Fruit fly (Drosophila melanogaster) whole organism, embryonic: ENCODE results near the gene eIF1.

Source experiments
- Adf1 ChIP-seq: fragments of 200-800 bp; sonication (Bioruptor generic); IDR thresholded peaks from 2 replicates; pipeline ENCODE4 v1.3.6; 2022; ENCODE audit warnings: missing biosample characterization, missing genetic modification characterization
- Atf3 ChIP-seq: fragments of 200-800 bp; sonication (Bioruptor generic); optimal IDR thresholded peaks from 3 replicates; lab custom pipeline; 2016; ENCODE audit warnings: missing biosample characterization, missing genetic modification characterization
- CG10654 ChIP-seq: fragments of 200-800 bp; sonication (Bioruptor generic); optimal IDR thresholded peaks from 2 replicates; lab custom pipeline; 2016; ENCODE audit warnings: missing biosample characterization, missing genetic modification characterization
- CG14965 ChIP-seq: fragments of 200-800 bp; sonication (Bioruptor generic); optimal IDR thresholded peaks from 2 replicates; lab custom pipeline; 2016; ENCODE audit warnings: missing biosample characterization, missing genetic modification characterization, borderline replicate concordance
- CG15479 ChIP-seq: fragments of 200-800 bp; sonication (Bioruptor generic); optimal IDR thresholded peaks from 3 replicates; lab custom pipeline; 2019; ENCODE audit warnings: missing biosample characterization, mild to moderate bottlenecking, missing genetic modification characterization, moderate library complexity
- CG1647 ChIP-seq: fragments of 200-800 bp; sonication (Bioruptor generic); optimal IDR thresholded peaks from 3 replicates; lab custom pipeline; 2016; ENCODE audit warnings: missing biosample characterization, missing genetic modification characterization
- CG16815 ChIP-seq: fragments of 200-800 bp; sonication (Bioruptor generic); optimal IDR thresholded peaks from 3 replicates; lab custom pipeline; 2017; ENCODE audit warnings: missing biosample characterization, mild to moderate bottlenecking, missing genetic modification characterization
- CG17359 ChIP-seq: fragments of 200-800 bp; sonication (Bioruptor generic); optimal IDR thresholded peaks from 3 replicates; lab custom pipeline; 2018; ENCODE audit warnings: missing biosample characterization, mild to moderate bottlenecking, missing genetic modification characterization, moderate library complexity
- CG18476 ChIP-seq: fragments of 200-800 bp; sonication (Bioruptor generic); optimal IDR thresholded peaks from 2 replicates; lab custom pipeline; 2016; ENCODE audit warnings: missing biosample characterization, mild to moderate bottlenecking, missing genetic modification characterization
- CG18619 ChIP-seq: fragments of 200-800 bp; sonication (Bioruptor generic); optimal IDR thresholded peaks from 3 replicates; lab custom pipeline; 2017; ENCODE audit warnings: missing biosample characterization, mild to moderate bottlenecking, missing genetic modification characterization
- CG18764 ChIP-seq: fragments of 200-800 bp; sonication (Bioruptor generic); optimal IDR thresholded peaks from 3 replicates; lab custom pipeline; 2016; ENCODE audit warnings: missing biosample characterization, missing genetic modification characterization
- CG2129 ChIP-seq: fragments of 200-800 bp; sonication (Bioruptor generic); IDR thresholded peaks from 2 replicates; pipeline ENCODE4 v1.3.6; 2022; ENCODE audit warnings: missing biosample characterization, missing genetic modification characterization; ENCODE audit not compliant: partially characterized antibody
- CG30403 ChIP-seq: fragments of 200-800 bp; sonication (Bioruptor generic); optimal IDR thresholded peaks from 3 replicates; lab custom pipeline; 2016; ENCODE audit warnings: missing biosample characterization, missing genetic modification characterization
- CG6813 ChIP-seq: fragments of 200-800 bp; sonication (Bioruptor generic); optimal IDR thresholded peaks from 2 replicates; lab custom pipeline; 2017; ENCODE audit warnings: missing biosample characterization, missing genetic modification characterization, mild to moderate bottlenecking, moderate library complexity, missing genetic modification reagents
- CG8765 ChIP-seq: fragments of 200-800 bp; sonication (Bioruptor generic); IDR thresholded peaks from 2 replicates; pipeline ENCODE4 v1.3.6; 2022; ENCODE audit warnings: missing biosample characterization, missing genetic modification characterization
- CG8924 ChIP-seq: fragments of 200-800 bp; optimal IDR thresholded peaks from 3 replicates; lab custom pipeline; 2019; ENCODE audit warnings: missing biosample characterization, mild to moderate bottlenecking, missing genetic modification characterization, moderate library complexity
- CG9215 ChIP-seq: fragments of 200-800 bp; sonication (Bioruptor generic); IDR thresholded peaks from 2 replicates; pipeline ENCODE4 v1.3.6; 2022; ENCODE audit warnings: missing biosample characterization, missing genetic modification characterization
- CG9932 ChIP-seq: fragments of 200-800 bp; sonication (Bioruptor generic); IDR thresholded peaks from 2 replicates; pipeline ENCODE4 v1.3.6; 2022; ENCODE audit warnings: missing biosample characterization, missing genetic modification characterization
- Deaf1 ChIP-seq: fragments of 200-800 bp; optimal IDR thresholded peaks from 3 replicates; lab custom pipeline; 2019; ENCODE audit warnings: missing biosample characterization, mild to moderate bottlenecking, missing genetic modification characterization, moderate library complexity
- Dip3 ChIP-seq: fragments of 200-800 bp; sonication (Bioruptor generic); optimal IDR thresholded peaks from 3 replicates; lab custom pipeline; 2016; ENCODE audit warnings: missing biosample characterization, missing genetic modification characterization
- Doc3 ChIP-seq: fragments of 200-800 bp; sonication (Bioruptor generic); IDR thresholded peaks from 3 replicates; pipeline ENCODE4 v1.3.6; 2022; ENCODE audit warnings: missing biosample characterization, missing genetic modification characterization; ENCODE audit not compliant: partially characterized antibody
- Ets97D ChIP-seq: fragments of 200-800 bp; sonication (Bioruptor generic); optimal IDR thresholded peaks from 3 replicates; lab custom pipeline; 2016; ENCODE audit warnings: missing biosample characterization, missing genetic modification characterization
- Gsc ChIP-seq: fragments of 200-800 bp; sonication (Bioruptor generic); IDR thresholded peaks from 2 replicates; pipeline ENCODE4 v1.3.6; 2022; ENCODE audit warnings: missing biosample characterization, missing genetic modification characterization
- HLH54F ChIP-seq: fragments of 200-800 bp; sonication (Bioruptor generic); optimal IDR thresholded peaks from 3 replicates; lab custom pipeline; 2016; ENCODE audit warnings: missing biosample characterization, missing genetic modification characterization
- HLHmδ ChIP-seq: fragments of 200-800 bp; sonication (Bioruptor generic); optimal IDR thresholded peaks from 2 replicates; lab custom pipeline; 2018; ENCODE audit warnings: missing biosample characterization, mild to moderate bottlenecking, missing genetic modification characterization, moderate library complexity
- Hey ChIP-seq: fragments of 200-800 bp; sonication (Bioruptor generic); optimal IDR thresholded peaks from 3 replicates; lab custom pipeline; 2018; ENCODE audit warnings: missing biosample characterization, mild to moderate bottlenecking, missing genetic modification characterization
- NFAT ChIP-seq: fragments of 200-800 bp; sonication (Bioruptor generic); IDR thresholded peaks from 2 replicates; pipeline ENCODE4 v1.3.6; 2022; ENCODE audit warnings: missing biosample characterization, missing genetic modification characterization
- Nf-YB ChIP-seq: fragments of 200-800 bp; sonication (Bioruptor generic); optimal IDR thresholded peaks from 3 replicates; lab custom pipeline; 2019; ENCODE audit warnings: missing biosample characterization, mild to moderate bottlenecking, missing genetic modification characterization, moderate library complexity
- Pdp1 ChIP-seq, 2 experiments: fragments of 200-800 bp; sonication (Bioruptor generic); optimal IDR thresholded peaks; 3 replicates each; lab custom pipeline; 2016; ENCODE audit warnings: missing biosample characterization in 2 of 2, missing genetic modification characterization in 2 of 2, mild to moderate bottlenecking in 1 of 2, moderate library complexity in 1 of 2
- Ptx1 ChIP-seq: fragments of 200-800 bp; sonication (Bioruptor generic); IDR thresholded peaks from 2 replicates; pipeline ENCODE4 v1.3.6; 2022; ENCODE audit warnings: missing biosample characterization, missing genetic modification characterization
- ac ChIP-seq: fragments of 200-800 bp; sonication (Bioruptor generic); optimal IDR thresholded peaks from 3 replicates; lab custom pipeline; 2017; ENCODE audit warnings: missing biosample characterization, mild to moderate bottlenecking, missing genetic modification characterization
- cad ChIP-seq: fragments of >200 bp; optimal IDR thresholded peaks from 2 replicates; lab custom pipeline; 2017; ENCODE audit warnings: missing biosample characterization, missing genetic modification characterization
- chinmo ChIP-seq: fragments of 200-800 bp; sonication (Bioruptor generic); IDR thresholded peaks from 4 replicates; pipeline ENCODE4 v1.3.6; 2022; ENCODE audit warnings: missing biosample characterization, missing genetic modification characterization; ENCODE audit not compliant: partially characterized antibody
- crp ChIP-seq, 2 experiments: fragments of 200-800 bp; sonication (Bioruptor generic); optimal IDR thresholded peaks; 2 replicates in 1 of 2; 3 replicates in 1 of 2; lab custom pipeline; 2017; ENCODE audit warnings: missing biosample characterization in 2 of 2, missing genetic modification characterization in 2 of 2, mild to moderate bottlenecking in 1 of 2, moderate library complexity in 1 of 2
- dmrt11E ChIP-seq: fragments of 200-800 bp; sonication (Bioruptor generic); optimal IDR thresholded peaks from 3 replicates; lab custom pipeline; 2018; ENCODE audit warnings: missing biosample characterization, mild to moderate bottlenecking, missing genetic modification characterization, moderate library complexity
- dmrt99B ChIP-seq: fragments of 200-800 bp; sonication (Bioruptor generic); optimal IDR thresholded peaks from 2 replicates; lab custom pipeline; 2018; ENCODE audit warnings: missing biosample characterization, mild to moderate bottlenecking, missing genetic modification characterization, moderate library complexity
- eve ChIP-seq, 2 experiments: fragments of >200 bp; optimal IDR thresholded peaks; 2 replicates each; lab custom pipeline; 2017; ENCODE audit warnings: missing biosample characterization in 2 of 2, missing genetic modification characterization in 2 of 2
- fu2 ChIP-seq: fragments of 200-800 bp; sonication (Bioruptor generic); optimal IDR thresholded peaks from 2 replicates; lab custom pipeline; 2016; ENCODE audit warnings: missing biosample characterization, missing genetic modification characterization
- grn ChIP-seq: fragments of 200-800 bp; sonication (Bioruptor generic); optimal IDR thresholded peaks from 3 replicates; lab custom pipeline; 2017; ENCODE audit warnings: missing biosample characterization, missing genetic modification characterization
- gt ChIP-seq: fragments of 200-800 bp; sonication (Bioruptor generic); IDR thresholded peaks from 2 replicates; pipeline ENCODE4 v1.3.6; 2022; ENCODE audit warnings: missing biosample characterization, missing genetic modification characterization
- h ChIP-seq: fragments of >200 bp; optimal IDR thresholded peaks from 2 replicates; lab custom pipeline; 2017
- jumu ChIP-seq: fragments of 200-800 bp; sonication (Bioruptor generic); optimal IDR thresholded peaks from 3 replicates; lab custom pipeline; 2016; ENCODE audit warnings: missing biosample characterization, missing genetic modification characterization
- luna ChIP-seq: fragments of 200-800 bp; sonication (Bioruptor generic); optimal IDR thresholded peaks from 2 replicates; lab custom pipeline; 2016; ENCODE audit warnings: missing biosample characterization, missing genetic modification characterization
- mirr ChIP-seq: fragments of 200-800 bp; sonication (Bioruptor generic); optimal IDR thresholded peaks from 3 replicates; lab custom pipeline; 2018; ENCODE audit warnings: missing biosample characterization, mild to moderate bottlenecking, missing genetic modification characterization
- mld ChIP-seq: fragments of 200-800 bp; sonication (Bioruptor generic); IDR thresholded peaks from 3 replicates; pipeline ENCODE4 v1.3.6; 2022; ENCODE audit warnings: missing biosample characterization, missing genetic modification characterization; ENCODE audit not compliant: partially characterized antibody
- pita ChIP-seq: fragments of 200-800 bp; sonication (Bioruptor generic); optimal IDR thresholded peaks from 2 replicates; lab custom pipeline; 2017; ENCODE audit warnings: missing biosample characterization, mild to moderate bottlenecking, missing genetic modification characterization
- prd ChIP-seq, 3 experiments: fragments of >200 bp in 2 of 3; fragments of 200-800 bp in 1 of 3; sonication (Bioruptor generic) in 1 of 3; optimal IDR thresholded peaks in 2 of 3; IDR thresholded peaks in 1 of 3; 2 replicates in 2 of 3; 3 replicates in 1 of 3; pipeline versions ENCODE4 v1.3.6 to Lab custom; 2017 to 2022; ENCODE audit warnings: missing biosample characterization in 1 of 3, missing genetic modification characterization in 1 of 3
- sisA ChIP-seq: fragments of 200-800 bp; sonication (Bioruptor generic); IDR thresholded peaks from 2 replicates; pipeline ENCODE4 v1.3.6; 2022; ENCODE audit warnings: missing biosample characterization, missing genetic modification characterization
- trem ChIP-seq: fragments of 200-800 bp; optimal IDR thresholded peaks from 3 replicates; lab custom pipeline; 2019; ENCODE audit warnings: missing biosample characterization, mild to moderate bottlenecking, missing genetic modification characterization, moderate library complexity

eIF1 gene

DNA sequence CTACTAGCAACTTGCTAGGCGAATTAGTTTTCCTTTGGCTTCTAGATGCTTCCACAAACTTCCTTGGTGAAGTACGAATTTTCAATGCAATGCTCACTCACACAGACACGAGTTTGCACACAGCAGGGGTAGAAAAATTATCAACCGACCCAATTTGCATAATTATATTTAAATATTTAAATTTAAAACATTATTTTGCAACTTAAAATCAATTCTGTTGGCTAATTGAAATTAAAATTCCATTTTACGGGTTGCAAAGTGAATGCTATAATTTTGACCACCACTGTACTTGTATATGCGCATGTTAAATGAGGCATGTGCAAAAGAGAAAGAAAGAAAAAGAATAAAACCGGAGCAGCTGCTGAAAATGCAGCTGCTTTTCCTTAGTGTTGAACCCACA is 29.1 kb upstream of the eIF1 start (continued):
- TF ChIP-seq prd (optimal IDR thresholded peaks at IDR 0.05; lab: Kevin White, UChicago) (no peak), prd (GFP tag; IDR thresholded peaks at IDR 0.05; lab: Robert Waterston, UW) (peak; percentile 97), NFAT (GFP tag; lab: Robert Waterston, UW) (peak; percentile 87), CG15479 (GFP tag; lab: Kevin White, UChicago) (peak; percentile 43), Ets97D (GFP tag; lab: Kevin White, UChicago) (peak; percentile 53), eve (GFP tag; optimal IDR thresholded peaks at IDR 0.05; lab: Kevin White, UChicago) (no peak), dmrt11E (tag; lab: Kevin White, UChicago) (peak; percentile 93), CG18764 (GFP tag; lab: Kevin White, UChicago) (peak; percentile 85), Gsc (GFP tag; lab: Robert Waterston, UW) (peak; percentile 86)

dm6 chr3L:3197464-3197863 is 25.7 kb upstream of the eIF1 start, which contains the start of gene CG14966:
TSS of gene CG14966 (minus strand) at chr3L:3197631.
- TF ChIP-seq CG30403, result peak; percentile 13
- TF ChIP-seq cad (GFP tag; lab: Kevin White, UChicago), result no peak
- peak; percentile 43 for TF ChIP-seq luna
- no peak for TF ChIP-seq CG17359 (tag; lab: Kevin White, UChicago)
- TF ChIP-seq Adf1 (GFP tag; lab: Robert Waterston, UW), result no peak
- TF ChIP-seq CG18619 (GFP tag; lab: Kevin White, UChicago), result no peak
- TF ChIP-seq CG8765 (GFP tag; lab: Robert Waterston, UW), result no peak
- no peak for TF ChIP-seq Atf3 (GFP tag; lab: Kevin White, UChicago)
- TF ChIP-seq chinmo, result peak; percentile 53; the same call in 1 of the 4 replicates
- TF ChIP-seq HLH54F (GFP tag; lab: Kevin White, UChicago), result peak; percentile 42
- TF ChIP-seq CG18476 (GFP tag; lab: Kevin White, UChicago), result no peak
- peak in 1 of 2 experiments; percentile 47 for TF ChIP-seq Pdp1 (GFP tag; optimal IDR thresholded peaks at IDR 0.05; lab: Kevin White, UChicago)
- TF ChIP-seq gt, result no peak
- peak; percentile 78 for TF ChIP-seq CG9932 (GFP tag; lab: Robert Waterston, UW)
- peak; percentile 9 for TF ChIP-seq jumu (GFP tag; lab: Kevin White, UChicago)
- TF ChIP-seq mirr (GFP tag; lab: Kevin White, UChicago), result peak; percentile 30
- peak; percentile 0 for TF ChIP-seq Deaf1
- TF ChIP-seq CG1647 (GFP tag; lab: Kevin White, UChicago), result no peak
- no peak for TF ChIP-seq Dip3 (GFP tag; lab: Kevin White, UChicago)
- no peak for TF ChIP-seq pita (GFP tag; lab: Kevin White, UChicago)
- peak; percentile 84 to 98 for TF ChIP-seq crp (GFP tag; optimal IDR thresholded peaks at IDR 0.05; lab: Kevin White, UChicago)
- no peak for TF ChIP-seq CG14965 (GFP tag; lab: Kevin White, UChicago)
- peak; percentile 76 for TF ChIP-seq trem (tag; lab: Kevin White, UChicago)
- peak; percentile 80 for TF ChIP-seq CG2129 (GFP tag; lab: Robert Waterston, UW)
- no peak for TF ChIP-seq ac
- no peak for TF ChIP-seq CG9215 (GFP tag; lab: Robert Waterston, UW)
- no peak for TF ChIP-seq CG10654 (GFP tag; lab: Kevin White, UChicago)
- no peak for TF ChIP-seq HLHmδ (GFP tag; lab: Kevin White, UChicago)
- no peak for TF ChIP-seq CG8924 (tag; lab: Kevin White, UChicago)
- no peak for TF ChIP-seq dmrt99B (tag; lab: Kevin White, UChicago)
- peak; percentile 11 for TF ChIP-seq grn
- TF ChIP-seq CG16815 (GFP tag; lab: Kevin White, UChicago), result no peak
- TF ChIP-seq Hey (tag; lab: Kevin White, UChicago), result no peak
- TF ChIP-seq CG6813 (GFP tag; lab: Kevin White, UChicago), result no peak
- no peak for TF ChIP-seq sisA
- TF ChIP-seq mld, result peak; percentile 78; the same call in 2 of the 3 replicates
- TF ChIP-seq Doc3, result peak; percentile 89
- no peak for TF ChIP-seq Nf-YB (GFP tag; lab: Kevin White, UChicago)
- peak; percentile 33 for TF ChIP-seq fu2 (GFP tag; lab: Kevin White, UChicago)
- TF ChIP-seq h (lab: Kevin White, UChicago), result no peak
- peak; percentile 23; the same call in 1 of the 2 replicates for TF ChIP-seq Ptx1
